Worm (Caenorhabditis elegans) whole organism, L4 larva: ENCODE results near the gene unc-84.

Experiments
- F10B5.3 ChIP-seq: sonication (generic microtip); optimal IDR thresholded peaks from 2 replicates; lab custom pipeline; 2016; ENCODE audit warnings: mild to moderate bottlenecking, missing genetic modification characterization, missing compliant biosample characterization
- F37D6.2 ChIP-seq: sonication (generic microtip); optimal IDR thresholded peaks from 2 replicates; lab custom pipeline; 2016; ENCODE audit warnings: mild to moderate bottlenecking, missing genetic modification characterization, missing compliant biosample characterization
- Y75B8A.6 ChIP-seq: fragments of 200-800 bp; sonication (Bioruptor generic); IDR thresholded peaks from 2 replicates; pipeline ENCODE4 v1.3.6; 2022; ENCODE audit warnings: missing genetic modification reagents, missing genetic modification characterization, missing compliant biosample characterization
- aly-2 ChIP-seq: sonication (generic microtip); optimal IDR thresholded peaks from 2 replicates; lab custom pipeline; 2018; ENCODE audit warnings: missing biosample characterization, missing genetic modification characterization
- attf-4 ChIP-seq: sonication (generic microtip); optimal IDR thresholded peaks from 3 replicates; lab custom pipeline; 2017; ENCODE audit warnings: missing biosample characterization, missing genetic modification characterization
- ceh-20 ChIP-seq: fragments of 200-800 bp; sonication (Bioruptor generic); IDR thresholded peaks from 2 replicates; pipeline ENCODE4 v1.3.6; 2022; ENCODE audit warnings: missing genetic modification reagents, missing genetic modification characterization, missing compliant biosample characterization
- ceh-28 ChIP-seq: fragments of 150-350 bp; optimal IDR thresholded peaks from 2 replicates; lab custom pipeline; 2014; ENCODE audit warnings: missing biosample characterization, missing genetic modification reagents, missing genetic modification characterization
- ceh-44 ChIP-seq: fragments of 200-800 bp; sonication (Bioruptor generic); IDR thresholded peaks from 2 replicates; pipeline ENCODE4 v1.3.6; 2022; ENCODE audit warnings: missing genetic modification reagents, missing genetic modification characterization, missing compliant biosample characterization
- ces-1 ChIP-seq: fragments of 150-350 bp; sonication (generic microtip); optimal IDR thresholded peaks from 4 replicates; lab custom pipeline; 2014; ENCODE audit warnings: missing biosample characterization, missing genetic modification reagents, missing genetic modification characterization
- cey-2 ChIP-seq: sonication (generic microtip); optimal IDR thresholded peaks from 3 replicates; lab custom pipeline; 2017; ENCODE audit warnings: missing genetic modification characterization, mild to moderate bottlenecking, missing compliant biosample characterization, antibody characterized with exemption, borderline replicate concordance; ENCODE audit not compliant: insufficient read depth
- daf-16 ChIP-seq, 3 experiments: sonication (generic microtip); optimal IDR thresholded peaks; 2 replicates each; lab custom pipeline; 2016 to 2017; ENCODE audit warnings: missing genetic modification characterization in 3 of 3, missing genetic modification reagents in 3 of 3, mild to moderate bottlenecking in 2 of 3, missing compliant biosample characterization in 2 of 3, missing biosample characterization in 1 of 3, moderate library complexity in 1 of 3
- dmd-8 ChIP-seq: fragments of 200-800 bp; sonication (Bioruptor generic); IDR thresholded peaks from 2 replicates; pipeline ENCODE4 v1.3.6; 2022; ENCODE audit warnings: missing genetic modification characterization, missing compliant biosample characterization
- dpl-1 ChIP-seq: fragments of 150-350 bp; optimal IDR thresholded peaks from 2 replicates; lab custom pipeline; 2014; ENCODE audit warnings: missing biosample characterization, missing genetic modification reagents, missing genetic modification characterization
- egl-43 ChIP-seq: fragments of 200-800 bp; sonication (Bioruptor generic); IDR thresholded peaks from 2 replicates; pipeline ENCODE4 v1.3.6; 2022; ENCODE audit warnings: missing genetic modification reagents, missing genetic modification characterization, missing compliant biosample characterization
- fos-1 ChIP-seq: fragments of 150-350 bp; optimal IDR thresholded peaks from 2 replicates; lab custom pipeline; 2014; ENCODE audit warnings: missing biosample characterization, missing genetic modification characterization
- gei-8 ChIP-seq: fragments of 200-800 bp; sonication (Bioruptor generic); optimal IDR thresholded peaks from 2 replicates; lab custom pipeline; 2018; ENCODE audit warnings: mild to moderate bottlenecking, missing genetic modification characterization, missing compliant biosample characterization
- hlh-11 ChIP-seq: fragments of 200-800 bp; sonication (Bioruptor generic); optimal IDR thresholded peaks from 2 replicates; lab custom pipeline; 2018; ENCODE audit warnings: mild to moderate bottlenecking, missing genetic modification characterization, missing compliant biosample characterization
- hlh-30 ChIP-seq: sonication (generic microtip); optimal IDR thresholded peaks from 2 replicates; lab custom pipeline; 2017; ENCODE audit warnings: antibody characterized with exemption, mild to moderate bottlenecking, missing genetic modification characterization, missing compliant biosample characterization; ENCODE audit not compliant: insufficient read depth
- lim-7 ChIP-seq: fragments of 200-800 bp; sonication (Bioruptor generic); IDR thresholded peaks from 2 replicates; pipeline ENCODE4 v1.3.6; 2022; ENCODE audit warnings: missing genetic modification characterization, missing compliant biosample characterization
- lin-1 ChIP-seq: fragments of 200-800 bp; sonication (Bioruptor generic); IDR thresholded peaks from 2 replicates; pipeline ENCODE4 v1.3.6; 2022; ENCODE audit warnings: missing genetic modification reagents, missing genetic modification characterization, missing compliant biosample characterization
- lin-15B ChIP-seq: fragments of 150-350 bp; sonication (generic microtip); optimal IDR thresholded peaks from 3 replicates; lab custom pipeline; 2014; ENCODE audit warnings: missing biosample characterization, missing genetic modification characterization
- lin-38 ChIP-seq: fragments of 200-800 bp; sonication (Bioruptor generic); IDR thresholded peaks from 2 replicates; pipeline ENCODE4 v1.3.6; 2022; ENCODE audit warnings: missing genetic modification reagents, missing genetic modification characterization, missing compliant biosample characterization
- lir-3 ChIP-seq: sonication (generic microtip); optimal IDR thresholded peaks from 2 replicates; lab custom pipeline; 2016; ENCODE audit warnings: mild to moderate bottlenecking, missing genetic modification characterization, missing compliant biosample characterization
- mdt-29 ChIP-seq: fragments of 200-800 bp; sonication (Bioruptor generic); IDR thresholded peaks from 2 replicates; pipeline ENCODE4 v1.3.6; 2022; ENCODE audit warnings: missing genetic modification reagents, missing genetic modification characterization, missing compliant biosample characterization
- mes-2 ChIP-seq: sonication (generic microtip); optimal IDR thresholded peaks from 2 replicates; lab custom pipeline; 2016; ENCODE audit warnings: missing genotype, mild to moderate bottlenecking, missing genetic modification characterization, missing compliant biosample characterization; ENCODE audit not compliant: poor library complexity, severe bottlenecking
- nhr-10 ChIP-seq: fragments of 150-350 bp; optimal IDR thresholded peaks from 2 replicates; lab custom pipeline; 2014; ENCODE audit warnings: missing biosample characterization, missing genetic modification characterization
- nhr-102 ChIP-seq: sonication (generic microtip); optimal IDR thresholded peaks from 2 replicates; lab custom pipeline; 2016; ENCODE audit warnings: mild to moderate bottlenecking, missing genetic modification characterization, moderate library complexity, missing compliant biosample characterization
- nhr-11 ChIP-seq: fragments of 150-350 bp; optimal IDR thresholded peaks from 2 replicates; lab custom pipeline; 2014; ENCODE audit warnings: missing biosample characterization, missing genetic modification characterization
- nhr-237 ChIP-seq: sonication (generic microtip); optimal IDR thresholded peaks from 2 replicates; lab custom pipeline; 2017; ENCODE audit warnings: missing biosample characterization, missing genetic modification characterization
- nhr-28 ChIP-seq: fragments of 150-350 bp; optimal IDR thresholded peaks from 2 replicates; lab custom pipeline; 2014; ENCODE audit warnings: missing biosample characterization, missing genetic modification characterization
- nhr-48 ChIP-seq: sonication (generic microtip); optimal IDR thresholded peaks from 2 replicates; lab custom pipeline; 2016; ENCODE audit warnings: mild to moderate bottlenecking, missing genetic modification characterization, missing compliant biosample characterization
- nhr-6 ChIP-seq: fragments of 150-350 bp; optimal IDR thresholded peaks from 2 replicates; lab custom pipeline; 2014; ENCODE audit warnings: missing biosample characterization, missing genetic modification characterization
- pqm-1 ChIP-seq: sonication (generic microtip); optimal IDR thresholded peaks from 2 replicates; lab custom pipeline; 2017; ENCODE audit warnings: missing biosample characterization, missing genetic modification characterization
- sdz-12 ChIP-seq: fragments of 200-800 bp; sonication (Bioruptor generic); optimal IDR thresholded peaks from 2 replicates; lab custom pipeline; 2018; ENCODE audit warnings: mild to moderate bottlenecking, missing genetic modification characterization, missing compliant biosample characterization
- skn-1 ChIP-seq: fragments of 150-350 bp; optimal IDR thresholded peaks from 2 replicates; lab custom pipeline; 2014; ENCODE audit warnings: missing biosample characterization, missing genetic modification characterization
- snpc-1.2 ChIP-seq: fragments of 200-800 bp; sonication (Bioruptor generic); IDR thresholded peaks from 2 replicates; pipeline ENCODE4 v1.3.6; 2022; ENCODE audit warnings: missing genetic modification reagents, missing genetic modification characterization, missing compliant biosample characterization
- spr-1 ChIP-seq: sonication (generic microtip); optimal IDR thresholded peaks from 2 replicates; lab custom pipeline; 2016; ENCODE audit warnings: mild to moderate bottlenecking, missing genetic modification characterization, missing compliant biosample characterization
- spr-3 ChIP-seq: fragments of 200-800 bp; sonication (Bioruptor generic); optimal IDR thresholded peaks from 2 replicates; lab custom pipeline; 2018; ENCODE audit warnings: mild to moderate bottlenecking, missing genetic modification characterization, missing compliant biosample characterization
- vab-7 ChIP-seq: fragments of 200-800 bp; sonication (Bioruptor generic); IDR thresholded peaks from 2 replicates; pipeline ENCODE4 v1.3.6; 2022; ENCODE audit warnings: missing genetic modification reagents, missing genetic modification characterization, missing compliant biosample characterization

The unc-84 gene

DNA sequence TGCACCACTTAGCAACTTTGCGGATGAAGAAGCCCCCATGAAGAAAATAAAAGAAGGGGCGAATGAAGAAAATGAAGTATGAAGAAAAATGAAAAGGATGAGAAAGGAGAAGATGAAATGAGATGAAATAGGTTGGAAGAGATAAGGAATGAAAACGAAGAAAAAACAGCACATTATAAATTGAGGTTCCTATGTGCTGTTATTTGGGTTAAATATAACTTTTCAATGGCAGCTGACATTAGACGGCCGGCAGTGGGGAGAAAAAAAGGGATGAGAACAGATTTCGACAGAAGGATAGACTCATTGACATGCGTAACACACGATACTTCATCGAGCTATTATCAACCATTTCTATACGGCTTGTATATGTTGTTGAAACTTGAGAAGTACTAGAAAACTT lies 22.6 kb upstream of the unc-84 start:
- TF ChIP-seq gei-8 (GFP tag; lab: Kevin White, UChicago) (no peak), ceh-44 (no peak), vab-7 (no peak), hlh-11 (tag; lab: Kevin White, UChicago) (no peak)
- TF ChIP-seq, all 104 proteins: peak for 0

DNA sequence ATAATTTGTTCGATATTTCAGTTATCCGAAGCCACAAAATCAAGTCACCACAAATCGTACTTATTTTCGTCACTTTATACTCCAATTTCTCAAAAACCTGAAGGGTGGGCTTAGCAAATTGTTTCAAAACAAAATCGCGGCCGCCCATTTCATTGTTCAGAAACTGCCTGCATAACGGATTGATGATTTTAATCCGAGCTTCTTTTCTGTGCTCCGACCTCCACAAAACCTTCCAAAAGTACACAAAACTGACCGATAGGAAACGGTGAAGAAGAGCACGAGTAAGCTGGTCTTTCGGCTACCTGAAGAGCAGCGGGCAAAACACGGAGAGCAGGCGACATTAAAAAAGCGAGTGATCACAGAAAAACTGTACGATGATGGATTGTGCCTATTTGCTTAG lies 18.1 kb upstream of the unc-84 start, which contains the start of gene R01E6.2:
Gene R01E6.2 (minus strand): TSS at position 101 of the 400 bp plus-strand sequence.
- TF ChIP-seq mes-2 (tag; lab: Kevin White, UChicago), result no peak
- no peak for TF ChIP-seq nhr-10 (tag; lab: Kevin White, UChicago)
- no peak for TF ChIP-seq lin-15B (tag; lab: Kevin White, UChicago)
- no peak for TF ChIP-seq cey-2
- no peak for TF ChIP-seq skn-1
- TF ChIP-seq attf-4 (tag; lab: Kevin White, UChicago), result no peak
- no peak for TF ChIP-seq Y75B8A.6 (GFP tag; lab: Robert Waterston, UW)
- TF ChIP-seq ceh-20 (GFP tag; lab: Robert Waterston, UW), result no peak
- no peak for TF ChIP-seq lim-7 (GFP tag; lab: Robert Waterston, UW)
- no peak for TF ChIP-seq gei-8 (GFP tag; lab: Kevin White, UChicago)
- no peak for TF ChIP-seq F10B5.3
- no peak for TF ChIP-seq hlh-30
- no peak for TF ChIP-seq nhr-48 (tag; lab: Kevin White, UChicago)

DNA sequence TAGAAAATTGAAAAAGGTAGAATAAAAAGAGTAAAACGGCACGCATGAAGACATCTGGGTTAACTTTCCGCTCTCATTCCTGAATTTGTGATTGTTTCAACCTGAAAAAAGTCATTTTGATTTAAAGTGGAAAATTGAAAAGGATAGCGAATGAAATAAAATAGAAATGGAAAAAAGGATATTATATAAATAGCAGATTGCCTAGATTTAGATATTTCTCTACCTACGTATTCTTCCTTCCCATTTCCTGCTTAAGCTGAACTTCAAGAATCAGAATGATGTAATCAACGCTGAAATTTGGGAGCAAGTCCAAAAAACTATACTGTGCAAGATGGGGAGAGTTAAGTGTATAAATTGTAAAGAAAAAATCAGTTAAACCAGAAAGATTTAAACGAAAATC lies 14.7 kb upstream of the unc-84 start, which contains the start of gene R01E6.7:
Gene R01E6.7 (minus strand): TSS at position 101 of the 400 bp plus-strand sequence.
- TF ChIP-seq nhr-6, result no peak
- TF ChIP-seq nhr-11, result no peak
- TF ChIP-seq F37D6.2 (tag; lab: Kevin White, UChicago), result no peak
- TF ChIP-seq sdz-12, result no peak
- no peak for TF ChIP-seq nhr-102 (tag; lab: Kevin White, UChicago)
- TF ChIP-seq lim-7 (GFP tag; lab: Robert Waterston, UW), result no peak
- no peak for TF ChIP-seq fos-1 (tag; lab: Kevin White, UChicago)
- TF ChIP-seq, all 104 proteins: peak for 0

DNA sequence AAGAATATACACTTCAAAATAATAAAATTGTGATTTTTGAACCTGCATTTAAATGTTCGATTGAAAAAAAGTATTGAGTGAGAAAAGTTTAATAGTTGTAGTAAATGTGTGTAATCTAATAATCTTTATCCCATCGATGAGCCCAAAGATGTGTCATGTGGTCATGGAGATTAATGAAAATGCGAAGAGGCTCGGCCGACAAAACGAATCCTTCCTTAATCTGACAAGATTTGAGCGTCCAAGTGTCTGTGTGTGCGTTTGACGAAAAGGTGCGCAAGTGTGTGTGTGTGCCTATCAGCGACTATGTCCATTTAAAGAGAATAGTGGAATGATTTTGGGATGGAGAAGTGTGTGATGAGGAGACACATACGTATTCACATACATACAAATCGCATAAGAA lies 10.5 kb upstream of the unc-84 start:
- TF ChIP-seq spr-1 (tag; lab: Kevin White, UChicago) (no peak), hlh-11 (tag; lab: Kevin White, UChicago) (no peak), aly-2 (no peak), mdt-29 (GFP tag; lab: Robert Waterston, UW) (no peak), ceh-28 (no peak), snpc-1.2 (no peak), lin-38 (GFP tag; lab: Robert Waterston, UW) (no peak), spr-3 (GFP tag; lab: Kevin White, UChicago) (no peak), egl-43 (GFP tag; lab: Robert Waterston, UW) (no peak), dpl-1 (GFP tag; lab: Kevin White, UChicago) (no peak), daf-16 (GFP tag; optimal IDR thresholded peaks at IDR 0.05; lab: Kevin White, UChicago) (no peak), daf-16 (tag; optimal IDR thresholded peaks at IDR 0.05; lab: Kevin White, UChicago) (no peak), nhr-237 (tag; lab: Kevin White, UChicago) (no peak), dmd-8 (no peak)

DNA sequence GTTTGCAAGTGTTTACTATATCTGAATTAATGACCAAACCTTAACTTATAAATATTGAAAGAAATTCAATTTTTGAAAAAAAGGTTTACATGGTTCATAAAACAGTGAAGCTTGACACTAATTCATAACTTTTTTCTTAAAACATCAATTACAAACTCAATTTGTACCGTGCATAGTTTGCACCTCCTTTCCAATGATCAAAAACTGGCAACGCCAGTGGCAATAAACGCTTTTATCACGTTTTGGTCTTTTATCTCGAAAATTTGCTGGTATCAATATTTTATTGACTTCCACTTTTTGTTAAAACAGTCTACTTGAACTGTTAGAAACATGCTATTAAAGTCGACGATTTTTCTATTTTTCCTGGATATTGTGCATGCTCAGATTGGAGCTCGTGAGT lies 6.1 kb upstream of the unc-84 start, which contains the start of gene F54B11.11:
Gene F54B11.11 (plus strand): TSS at position 301 of the 400 bp plus-strand sequence.
- no peak for TF ChIP-seq dmd-8
- no peak for TF ChIP-seq lir-3 (tag; lab: Kevin White, UChicago)
- TF ChIP-seq lin-1, result no peak
- no peak for TF ChIP-seq pqm-1 (tag; lab: Kevin White, UChicago)
- no peak for TF ChIP-seq ces-1
- no peak for TF ChIP-seq nhr-6
- TF ChIP-seq nhr-28 (tag; lab: Kevin White, UChicago), result no peak
